Fruit fly (Drosophila melanogaster): ENCODE results near the gene CG3108.

DNA sequence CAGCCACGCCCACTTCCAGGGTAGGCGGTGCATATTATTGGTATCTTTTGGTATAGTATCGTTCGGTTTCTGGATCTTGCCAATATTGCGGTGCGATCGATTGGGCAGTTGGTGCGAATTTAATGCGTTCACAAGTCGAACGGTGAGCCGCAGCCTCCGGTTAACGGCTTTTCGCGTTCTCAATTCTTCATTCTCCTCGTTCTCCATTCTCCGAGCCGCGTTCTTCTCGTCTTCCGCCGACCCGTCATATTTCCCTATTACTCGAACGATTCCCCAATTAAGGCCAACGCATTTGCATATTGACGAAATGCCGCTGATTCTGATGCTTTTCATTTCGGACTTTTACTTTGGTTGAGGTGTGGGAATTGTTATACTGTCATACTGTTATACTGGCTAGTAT is 4.9 kb downstream of the CG3108 start, which contains the start of gene CG42264:
- TF ChIP-seq CTCF (optimal IDR thresholded peaks at IDR 0.05) (no peak), CG8478 (optimal IDR thresholded peaks at IDR 0.05) (no peak)
